Fruit fly (Drosophila melanogaster) whole organism, adult: ENCODE data around the gene CG15525.

Experiments used
- CG33017 ChIP-seq: fragments of 200-800 bp; sonication (Bioruptor generic); optimal IDR thresholded peaks from 2 replicates; lab custom pipeline; 2018; ENCODE audit warnings: missing biosample characterization, mild to moderate bottlenecking, missing genetic modification characterization, moderate library complexity
- CG7045 ChIP-seq: fragments of 200-800 bp; sonication (Bioruptor generic); optimal IDR thresholded peaks from 2 replicates; lab custom pipeline; 2017; ENCODE audit warnings: missing biosample characterization, mild to moderate bottlenecking, missing genetic modification characterization
- CG7101 ChIP-seq: fragments of 200-800 bp; sonication (Bioruptor generic); optimal IDR thresholded peaks from 2 replicates; lab custom pipeline; 2018; ENCODE audit warnings: missing biosample characterization, mild to moderate bottlenecking, missing genetic modification characterization, moderate library complexity
- Crg-1 ChIP-seq: fragments of 200-800 bp; sonication (Bioruptor generic); optimal IDR thresholded peaks from 2 replicates; lab custom pipeline; 2016; ENCODE audit warnings: missing biosample characterization, missing genetic modification characterization
- Hr96 ChIP-seq: fragments of 200-800 bp; sonication (Bioruptor generic); optimal IDR thresholded peaks from 2 replicates; lab custom pipeline; 2016; ENCODE audit warnings: missing biosample characterization, missing genetic modification characterization
- bab1 ChIP-seq: fragments of 200-800 bp; sonication (Bioruptor generic); optimal IDR thresholded peaks from 3 replicates; lab custom pipeline; 2019; ENCODE audit warnings: missing biosample characterization, mild to moderate bottlenecking, missing genetic modification characterization, moderate library complexity
- cic ChIP-seq: fragments of 200-800 bp; sonication (Bioruptor generic); optimal IDR thresholded peaks from 2 replicates; lab custom pipeline; 2017; ENCODE audit warnings: missing biosample characterization, mild to moderate bottlenecking, missing genetic modification characterization, moderate library complexity

- TF ChIP-seq Hr96 (GFP tag; lab: Kevin White, UChicago) (no peak), CG7101 (tag; lab: Kevin White, UChicago) (no peak), CG33017 (tag; lab: Kevin White, UChicago) (no peak), Crg-1 (GFP tag; lab: Kevin White, UChicago) (no peak), bab1 (GFP tag; lab: Kevin White, UChicago) (no peak), CG7045 (GFP tag; lab: Kevin White, UChicago) (no peak), cic (GFP tag; lab: Kevin White, UChicago) (no peak)
Observed at dm6 chr3R:29982027-29982426, 15.4 kb downstream of the CG15525 start.
